Worm (Caenorhabditis elegans) whole organism, L3 larva: ENCODE measurements around the gene srsy-2.

Experiments used
- R02D3.7 ChIP-seq: fragments of 150-350 bp; optimal IDR thresholded peaks from 2 replicates; lab custom pipeline; 2014; ENCODE audit warnings: missing biosample characterization, missing genetic modification characterization
- ZK546.5 ChIP-seq: sonication (generic microtip); optimal IDR thresholded peaks from 2 replicates; lab custom pipeline; 2017; ENCODE audit warnings: missing biosample characterization, missing genetic modification characterization
- ceh-28 ChIP-seq: fragments of 150-350 bp; optimal IDR thresholded peaks from 2 replicates; lab custom pipeline; 2014; ENCODE audit warnings: missing biosample characterization, missing genetic modification reagents, missing genetic modification characterization
- ceh-82 ChIP-seq: fragments of 150-350 bp; optimal IDR thresholded peaks from 2 replicates; lab custom pipeline; 2014; ENCODE audit warnings: missing biosample characterization, missing genetic modification characterization
- daf-12 ChIP-seq: fragments of 150-350 bp; optimal IDR thresholded peaks from 2 replicates; lab custom pipeline; 2014; ENCODE audit warnings: missing biosample characterization, missing genetic modification reagents, missing genetic modification characterization
- egl-27 ChIP-seq: sonication (generic microtip); optimal IDR thresholded peaks from 4 replicates; lab custom pipeline; 2017; ENCODE audit warnings: missing biosample characterization, missing genetic modification reagents, missing genetic modification characterization
- elt-1 ChIP-seq: fragments of 150-350 bp; optimal IDR thresholded peaks from 2 replicates; lab custom pipeline; 2014; ENCODE audit warnings: missing biosample characterization, missing genetic modification characterization
- elt-2 ChIP-seq: sonication (generic microtip); optimal IDR thresholded peaks from 2 replicates; lab custom pipeline; 2016; ENCODE audit warnings: missing genetic modification reagents, mild to moderate bottlenecking, missing genetic modification characterization, missing compliant biosample characterization
- elt-3 ChIP-seq, 3 experiments: fragments of 150-350 bp in 1 of 3; sonication (generic microtip) in 2 of 3; optimal IDR thresholded peaks; 2 replicates in 2 of 3; 4 replicates in 1 of 3; lab custom pipeline; 2014 to 2017; ENCODE audit warnings: missing biosample characterization in 3 of 3, missing genetic modification characterization in 3 of 3
- eor-1 ChIP-seq, 2 experiments: fragments of 150-350 bp; optimal IDR thresholded peaks; 2 replicates each; lab custom pipeline; 2014 to 2018; ENCODE audit warnings: missing biosample characterization in 2 of 2, missing genetic modification characterization in 2 of 2
- fkh-10 ChIP-seq: sonication (generic microtip); optimal IDR thresholded peaks from 2 replicates; lab custom pipeline; 2017; ENCODE audit warnings: missing biosample characterization, missing genetic modification reagents, missing genetic modification characterization
- fkh-2 ChIP-seq: fragments of 150-350 bp; optimal IDR thresholded peaks from 2 replicates; lab custom pipeline; 2014; ENCODE audit warnings: missing biosample characterization, missing genetic modification reagents, missing genetic modification characterization
- jun-1 ChIP-seq: fragments of 150-350 bp; optimal IDR thresholded peaks from 2 replicates; lab custom pipeline; 2014; ENCODE audit warnings: missing biosample characterization, missing genetic modification reagents, missing genetic modification characterization
- lin-15B ChIP-seq: fragments of 150-350 bp; optimal IDR thresholded peaks from 2 replicates; lab custom pipeline; 2014; ENCODE audit warnings: missing biosample characterization, missing genetic modification characterization
- lin-39 ChIP-seq: fragments of 150-350 bp; optimal IDR thresholded peaks from 2 replicates; lab custom pipeline; 2018; ENCODE audit warnings: missing biosample characterization, missing genetic modification reagents, missing genetic modification characterization
- lsy-12 ChIP-seq: sonication (generic microtip); optimal IDR thresholded peaks from 2 replicates; lab custom pipeline; 2016; ENCODE audit warnings: mild to moderate bottlenecking, missing genetic modification characterization, missing compliant biosample characterization
- mml-1 ChIP-seq: fragments of 150-350 bp; sonication (generic microtip); optimal IDR thresholded peaks from 3 replicates; lab custom pipeline; 2014; ENCODE audit warnings: missing biosample characterization, missing genetic modification characterization
- nfya-1 ChIP-seq: sonication (generic microtip); optimal IDR thresholded peaks from 2 replicates; lab custom pipeline; 2017; ENCODE audit warnings: missing genetic modification characterization, mild to moderate bottlenecking, missing compliant biosample characterization, antibody characterized with exemption, moderate library complexity; ENCODE audit not compliant: insufficient read depth
- nhr-11 ChIP-seq: fragments of 150-350 bp; optimal IDR thresholded peaks from 2 replicates; lab custom pipeline; 2014; ENCODE audit warnings: missing biosample characterization, missing genetic modification characterization
- nhr-12 ChIP-seq: fragments of 150-350 bp; optimal IDR thresholded peaks from 2 replicates; lab custom pipeline; 2014; ENCODE audit warnings: missing biosample characterization, missing genetic modification characterization
- nhr-237 ChIP-seq: fragments of 150-350 bp; optimal IDR thresholded peaks from 2 replicates; lab custom pipeline; 2014; ENCODE audit warnings: missing biosample characterization, missing genetic modification characterization
- nhr-67 ChIP-seq: fragments of 150-350 bp; optimal IDR thresholded peaks from 2 replicates; lab custom pipeline; 2014; ENCODE audit warnings: missing biosample characterization, missing genetic modification characterization
- nhr-76 ChIP-seq: fragments of 150-350 bp; sonication (generic microtip); optimal IDR thresholded peaks from 5 replicates; lab custom pipeline; 2014; ENCODE audit warnings: missing biosample characterization, missing genetic modification characterization
- nhr-77 ChIP-seq: fragments of 150-350 bp; optimal IDR thresholded peaks from 2 replicates; lab custom pipeline; 2014; ENCODE audit warnings: missing biosample characterization, missing genetic modification characterization
- sea-2 ChIP-seq: fragments of 150-350 bp; sonication (generic microtip); optimal IDR thresholded peaks from 4 replicates; lab custom pipeline; 2014; ENCODE audit warnings: missing biosample characterization, missing genetic modification reagents, missing genetic modification characterization
- skn-1 ChIP-seq: fragments of 150-350 bp; optimal IDR thresholded peaks from 2 replicates; lab custom pipeline; 2014; ENCODE audit warnings: missing biosample characterization, missing genetic modification characterization
- snpc-4 ChIP-seq: fragments of 150-350 bp; optimal IDR thresholded peaks from 2 replicates; lab custom pipeline; 2014; ENCODE audit warnings: missing biosample characterization, missing genetic modification characterization
- tbx-2 ChIP-seq: sonication (generic microtip); optimal IDR thresholded peaks from 2 replicates; lab custom pipeline; 2016; ENCODE audit warnings: mild to moderate bottlenecking, missing genetic modification characterization, missing compliant biosample characterization
- unc-39 ChIP-seq: sonication (generic microtip); optimal IDR thresholded peaks from 4 replicates; lab custom pipeline; 2017; ENCODE audit warnings: missing biosample characterization, missing genetic modification characterization
- unc-62 ChIP-seq: fragments of 150-350 bp; sonication (generic microtip); optimal IDR thresholded peaks from 4 replicates; lab custom pipeline; 2014; ENCODE audit warnings: missing biosample characterization, missing genetic modification reagents, missing genetic modification characterization
- zag-1 ChIP-seq: fragments of 150-350 bp; optimal IDR thresholded peaks from 2 replicates; lab custom pipeline; 2014; ENCODE audit warnings: missing biosample characterization, missing genetic modification characterization
- ztf-11 ChIP-seq: fragments of 150-350 bp; optimal IDR thresholded peaks from 2 replicates; lab custom pipeline; 2014; ENCODE audit warnings: missing biosample characterization, missing genetic modification characterization
- ztf-4 ChIP-seq: fragments of 150-350 bp; optimal IDR thresholded peaks from 2 replicates; lab custom pipeline; 2014; ENCODE audit warnings: missing biosample characterization, missing genetic modification characterization

Gene srsy-2

DNA sequence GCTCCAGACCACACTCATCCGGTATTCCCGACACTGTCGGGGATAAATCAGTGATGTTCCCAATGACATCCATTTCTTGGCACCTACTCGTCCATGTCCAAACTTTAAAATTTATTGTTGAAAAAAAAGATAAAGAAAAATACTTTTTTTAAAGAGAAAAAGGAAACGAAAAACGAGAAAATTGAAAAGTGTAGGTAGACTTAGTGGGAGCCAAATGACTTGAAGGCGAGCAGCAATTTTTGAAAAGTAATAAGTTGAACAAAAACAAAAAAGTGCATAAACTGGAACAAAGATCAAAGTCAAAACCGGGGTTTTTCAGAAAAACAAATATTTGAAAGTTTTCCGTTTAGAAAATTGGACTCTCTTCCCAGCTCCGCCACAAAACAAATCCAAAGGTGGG lies 18.8 kb downstream of the srsy-2 start, which contains the start of gene daf-37:
daf-37 (minus strand) TSS at position 101 of the 400 bp plus-strand sequence.
- no peak for TF ChIP-seq elt-2
- TF ChIP-seq daf-12 (tag; lab: Kevin White, UChicago), result no peak
- TF ChIP-seq ztf-11, result no peak
- no peak for TF ChIP-seq snpc-4 (tag; lab: Kevin White, UChicago)
- TF ChIP-seq lsy-12 (tag; lab: Kevin White, UChicago), result no peak
- TF ChIP-seq fkh-2 (tag; lab: Kevin White, UChicago), result no peak
- TF ChIP-seq, all 47 proteins: peak for 0

DNA sequence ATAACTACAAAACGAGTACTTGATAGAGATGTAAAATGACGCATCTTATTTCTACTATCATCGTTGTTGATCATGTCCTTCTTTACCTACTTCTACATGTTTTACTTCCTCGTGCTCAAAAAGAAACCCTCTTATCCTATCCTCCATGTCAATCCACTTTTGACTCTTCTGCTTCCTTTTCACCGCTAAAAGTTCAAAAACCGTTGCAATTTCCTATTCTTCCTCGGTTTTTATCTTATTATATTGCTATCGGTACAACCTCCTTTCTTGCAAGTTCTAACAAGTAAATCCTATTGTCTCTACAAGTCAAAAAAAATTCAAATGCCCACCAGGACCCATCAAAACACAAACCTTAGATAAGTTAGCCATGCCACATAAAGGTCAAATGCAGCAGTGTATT lies 19.6 kb downstream of the srsy-2 start:
- TF ChIP-seq fkh-10 (GFP tag; lab: Kevin White, UChicago) (peak; percentile 71), nhr-77 (tag; lab: Kevin White, UChicago) (no peak)

DNA sequence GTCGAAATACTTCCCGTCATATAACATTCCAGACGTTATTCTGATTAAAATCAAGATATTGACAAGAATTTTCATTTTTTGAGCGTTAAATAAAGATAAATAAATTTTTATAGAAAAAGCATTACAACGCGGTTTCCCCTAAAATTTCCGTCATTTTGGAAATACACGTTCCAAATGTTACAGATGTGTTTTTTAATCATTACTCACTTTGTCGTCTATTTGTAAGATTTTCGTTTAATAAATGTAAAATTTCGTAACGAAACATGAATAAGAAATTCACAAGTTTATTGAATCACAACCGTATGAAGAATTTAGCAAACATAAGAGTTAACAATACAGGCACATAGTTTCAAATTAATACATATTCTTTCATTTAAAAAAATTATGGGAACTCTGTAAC lies 24.0 kb downstream of the srsy-2 start, which contains the start of gene C30B5.17:
C30B5.17 (minus strand) TSS at position 101 of the 400 bp plus-strand sequence.
- TF ChIP-seq nhr-237 (tag; lab: Kevin White, UChicago), result no peak
- TF ChIP-seq lin-39 (tag; lab: Kevin White, UChicago), result no peak
- no peak for TF ChIP-seq nhr-11
- TF ChIP-seq nhr-67 (tag; lab: Kevin White, UChicago), result no peak
- TF ChIP-seq elt-3 (tag; optimal IDR thresholded peaks at IDR 0.05; lab: Kevin White, UChicago), result no peak
- TF ChIP-seq nhr-77 (tag; lab: Kevin White, UChicago), result no peak
- no peak for TF ChIP-seq jun-1
- no peak for TF ChIP-seq tbx-2 (tag; lab: Kevin White, UChicago)
- TF ChIP-seq unc-39 (tag; lab: Kevin White, UChicago), result no peak
- no peak for TF ChIP-seq ZK546.5
- TF ChIP-seq lin-15B (tag; lab: Kevin White, UChicago), result no peak
- TF ChIP-seq sea-2 (GFP tag; lab: Kevin White, UChicago), result no peak

- TF ChIP-seq egl-27 (no peak), nhr-76 (tag; lab: Kevin White, UChicago) (no peak), ceh-28 (tag; lab: Kevin White, UChicago) (no peak), elt-1 (tag; lab: Kevin White, UChicago) (no peak), snpc-4 (tag; lab: Kevin White, UChicago) (no peak), nhr-237 (tag; lab: Kevin White, UChicago) (no peak), fkh-2 (tag; lab: Kevin White, UChicago) (no peak), eor-1 (tag; optimal IDR thresholded peaks at IDR 0.05; lab: Kevin White, UChicago) (no peak), unc-62 (no peak), elt-3 (tag; optimal IDR thresholded peaks at IDR 0.05; lab: Kevin White, UChicago) (no peak)
These were observed 27.9 kb downstream of the srsy-2 start for ce11 chrII:6199010-6199409.

ce11 chrII:6198468-6198867 lies 28.4 kb downstream of the srsy-2 start, which contains the start of gene szy-4:
szy-4 (plus strand) TSS chrII:6198696.
- TF ChIP-seq skn-1 (tag; lab: Kevin White, UChicago), result no peak
- TF ChIP-seq nhr-12, result no peak
- TF ChIP-seq R02D3.7 (tag; lab: Kevin White, UChicago), result no peak
- no peak for TF ChIP-seq ceh-28 (tag; lab: Kevin White, UChicago)
- TF ChIP-seq zag-1, result no peak
- no peak for TF ChIP-seq nhr-76 (tag; lab: Kevin White, UChicago)
- no peak for TF ChIP-seq fkh-2 (tag; lab: Kevin White, UChicago)
- no peak for TF ChIP-seq elt-3 (tag; optimal IDR thresholded peaks at IDR 0.05; lab: Kevin White, UChicago)
- TF ChIP-seq lin-15B (tag; lab: Kevin White, UChicago), result no peak
- no peak for TF ChIP-seq ztf-4
- TF ChIP-seq tbx-2 (tag; lab: Kevin White, UChicago), result no peak
- no peak for TF ChIP-seq fkh-10 (GFP tag; lab: Kevin White, UChicago)
- no peak for TF ChIP-seq nfya-1 (tag; lab: Kevin White, UChicago)
- TF ChIP-seq unc-39 (tag; lab: Kevin White, UChicago), result no peak
- TF ChIP-seq elt-1 (tag; lab: Kevin White, UChicago), result no peak
- no peak for TF ChIP-seq ceh-82 (tag; lab: Kevin White, UChicago)
- TF ChIP-seq snpc-4 (tag; lab: Kevin White, UChicago), result no peak
- TF ChIP-seq ztf-11, result no peak
- TF ChIP-seq mml-1 (tag; lab: Kevin White, UChicago), result no peak
- TF ChIP-seq, all 47 proteins: peak for 0
